Worm (Caenorhabditis elegans): ENCODE measurements around the gene srd-12.

- no peak for TF ChIP-seq med-1 (GFP tag; optimal IDR thresholded peaks at IDR 0.05; ENCODE audit: insufficient read depth)
- TF ChIP-seq klf-2 (GFP tag; conservative IDR thresholded peaks at IDR 0.05): no peak
These were observed 22.9 kb upstream of the srd-12 start for ce11 chrIV:5652811-5653483.

All from whole organism, midembryonic.